Worm (Caenorhabditis elegans) whole organism, L2 larva: Measurements from ENCODE around the gene spig-4.

Source experiments
- C34F6.9 ChIP-seq: fragments of 150-350 bp; optimal IDR thresholded peaks from 2 replicates; lab custom pipeline; 2014; ENCODE audit warnings: missing biosample characterization, missing genetic modification characterization
- F13H6.1 ChIP-seq: sonication (generic microtip); optimal IDR thresholded peaks from 2 replicates; lab custom pipeline; 2016; ENCODE audit warnings: missing genetic modification characterization, missing compliant biosample characterization
- R02D3.7 ChIP-seq: fragments of 150-350 bp; optimal IDR thresholded peaks from 2 replicates; lab custom pipeline; 2014; ENCODE audit warnings: missing biosample characterization, missing genetic modification characterization
- Y55F3AM.14 ChIP-seq: fragments of 200-800 bp; sonication (Bioruptor generic); optimal IDR thresholded peaks from 2 replicates; lab custom pipeline; 2018; ENCODE audit warnings: mild to moderate bottlenecking, missing genetic modification characterization, missing compliant biosample characterization
- ZK546.5 ChIP-seq: sonication (generic microtip); optimal IDR thresholded peaks from 2 replicates; lab custom pipeline; 2017; ENCODE audit warnings: missing biosample characterization, missing genetic modification characterization
- alr-1 ChIP-seq: fragments of 150-350 bp; optimal IDR thresholded peaks from 2 replicates; lab custom pipeline; 2014; ENCODE audit warnings: missing biosample characterization, missing genetic modification characterization
- aly-2 ChIP-seq: fragments of 150-350 bp; optimal IDR thresholded peaks from 2 replicates; lab custom pipeline; 2014; ENCODE audit warnings: missing biosample characterization, missing genetic modification characterization
- ama-1 ChIP-seq: fragments of 150-350 bp; optimal IDR thresholded peaks from 2 replicates; lab custom pipeline; 2018; ENCODE audit warnings: inconsistent platforms
- blmp-1 ChIP-seq: sonication (generic microtip); optimal IDR thresholded peaks from 2 replicates; lab custom pipeline; 2017; ENCODE audit warnings: missing genetic modification characterization, mild to moderate bottlenecking, missing compliant biosample characterization, antibody characterized with exemption, moderate library complexity; ENCODE audit not compliant: insufficient read depth
- ceh-16 ChIP-seq: fragments of 150-350 bp; optimal IDR thresholded peaks from 2 replicates; lab custom pipeline; 2014; ENCODE audit warnings: missing biosample characterization, missing genetic modification characterization
- ceh-82 ChIP-seq: fragments of 150-350 bp; optimal IDR thresholded peaks from 2 replicates; lab custom pipeline; 2014; ENCODE audit warnings: missing biosample characterization, missing genetic modification characterization
- crh-2 ChIP-seq: sonication (generic microtip); optimal IDR thresholded peaks from 2 replicates; lab custom pipeline; 2017; ENCODE audit warnings: missing biosample characterization, missing genetic modification characterization
- dmd-4 ChIP-seq: sonication (generic microtip); optimal IDR thresholded peaks from 2 replicates; lab custom pipeline; 2017; ENCODE audit warnings: missing biosample characterization, missing genetic modification characterization
- egl-27 ChIP-seq: sonication (generic microtip); optimal IDR thresholded peaks from 3 replicates; lab custom pipeline; 2017; ENCODE audit warnings: missing biosample characterization, missing genetic modification reagents, missing genetic modification characterization
- elt-1 ChIP-seq: fragments of 150-350 bp; optimal IDR thresholded peaks from 2 replicates; lab custom pipeline; 2014; ENCODE audit warnings: missing biosample characterization, missing genetic modification characterization
- elt-3 ChIP-seq: sonication (generic microtip); optimal IDR thresholded peaks from 2 replicates; lab custom pipeline; 2017; ENCODE audit warnings: missing biosample characterization, missing genetic modification characterization
- fos-1 ChIP-seq: fragments of 150-350 bp; optimal IDR thresholded peaks from 2 replicates; lab custom pipeline; 2014; ENCODE audit warnings: missing biosample characterization, missing genetic modification characterization
- gmeb-1 ChIP-seq: fragments of 150-350 bp; optimal IDR thresholded peaks from 2 replicates; lab custom pipeline; 2014; ENCODE audit warnings: missing biosample characterization, missing genetic modification characterization
- lin-11 ChIP-seq: fragments of 150-350 bp; sonication (generic microtip); optimal IDR thresholded peaks from 2 replicates; lab custom pipeline; 2014; ENCODE audit warnings: missing biosample characterization, missing genetic modification characterization, inconsistent platforms, mixed read lengths
- lin-13 ChIP-seq: fragments of 150-350 bp; optimal IDR thresholded peaks from 2 replicates; lab custom pipeline; 2014; ENCODE audit warnings: missing biosample characterization, missing genetic modification reagents, missing genetic modification characterization
- lin-39 ChIP-seq: fragments of 150-350 bp; optimal IDR thresholded peaks from 2 replicates; lab custom pipeline; 2014; ENCODE audit warnings: missing biosample characterization, missing genetic modification reagents, missing genetic modification characterization
- lsy-2 ChIP-seq, 2 experiments: fragments of 150-350 bp in 1 of 2; sonication (generic microtip) in 1 of 2; optimal IDR thresholded peaks; 2 replicates each; lab custom pipeline; 2014 to 2017; ENCODE audit warnings: missing biosample characterization in 2 of 2, missing genetic modification characterization in 2 of 2
- mab-5 ChIP-seq: fragments of 150-350 bp; optimal IDR thresholded peaks from 2 replicates; lab custom pipeline; 2014; ENCODE audit warnings: missing biosample characterization, missing genetic modification characterization
- mbf-1 ChIP-seq: sonication (generic microtip); optimal IDR thresholded peaks from 2 replicates; lab custom pipeline; 2017; ENCODE audit warnings: missing biosample characterization, missing genetic modification characterization
- mdl-1 ChIP-seq, 2 experiments: fragments of 150-350 bp in 1 of 2; sonication (generic microtip) in 1 of 2; optimal IDR thresholded peaks; 2 replicates each; lab custom pipeline; 2017; ENCODE audit warnings: missing biosample characterization in 2 of 2, missing genetic modification characterization in 2 of 2
- nhr-10 ChIP-seq: sonication (generic microtip); optimal IDR thresholded peaks from 2 replicates; lab custom pipeline; 2017; ENCODE audit warnings: missing biosample characterization, missing genetic modification characterization
- nhr-11 ChIP-seq: fragments of 150-350 bp; optimal IDR thresholded peaks from 2 replicates; lab custom pipeline; 2014; ENCODE audit warnings: missing biosample characterization, missing genetic modification characterization
- nhr-12 ChIP-seq: fragments of 150-350 bp; optimal IDR thresholded peaks from 2 replicates; lab custom pipeline; 2014; ENCODE audit warnings: missing biosample characterization, missing genetic modification characterization
- nhr-129 ChIP-seq: fragments of 150-350 bp; optimal IDR thresholded peaks from 2 replicates; lab custom pipeline; 2014; ENCODE audit warnings: missing biosample characterization, missing genetic modification characterization
- nhr-21 ChIP-seq: fragments of 150-350 bp; optimal IDR thresholded peaks from 2 replicates; lab custom pipeline; 2014; ENCODE audit warnings: missing biosample characterization, missing genetic modification characterization
- nhr-23 ChIP-seq: fragments of 150-350 bp; optimal IDR thresholded peaks from 2 replicates; lab custom pipeline; 2014; ENCODE audit warnings: missing biosample characterization, missing genetic modification reagents, missing genetic modification characterization
- nhr-237 ChIP-seq: fragments of 150-350 bp; optimal IDR thresholded peaks from 2 replicates; lab custom pipeline; 2014; ENCODE audit warnings: missing biosample characterization, missing genetic modification characterization
- nhr-25 ChIP-seq: fragments of 150-350 bp; sonication (generic microtip); optimal IDR thresholded peaks from 3 replicates; lab custom pipeline; 2014; ENCODE audit warnings: missing biosample characterization, missing genetic modification characterization
- nhr-6 ChIP-seq: fragments of 150-350 bp; optimal IDR thresholded peaks from 2 replicates; lab custom pipeline; 2014; ENCODE audit warnings: missing biosample characterization, missing genetic modification characterization
- nhr-77 ChIP-seq: fragments of 150-350 bp; optimal IDR thresholded peaks from 2 replicates; lab custom pipeline; 2014; ENCODE audit warnings: missing biosample characterization, missing genetic modification characterization
- peb-1 ChIP-seq: fragments of 150-350 bp; optimal IDR thresholded peaks from 2 replicates; lab custom pipeline; 2014; ENCODE audit warnings: missing biosample characterization, missing genetic modification characterization
- sem-4 ChIP-seq: fragments of 150-350 bp; optimal IDR thresholded peaks from 2 replicates; lab custom pipeline; 2014; ENCODE audit warnings: missing biosample characterization, missing genetic modification reagents, missing genetic modification characterization
- skn-1 ChIP-seq: sonication (generic microtip); optimal IDR thresholded peaks from 2 replicates; lab custom pipeline; 2017; ENCODE audit warnings: missing biosample characterization, missing genetic modification characterization
- sma-3 ChIP-seq: sonication (generic microtip); optimal IDR thresholded peaks from 2 replicates; lab custom pipeline; 2016; ENCODE audit warnings: missing genetic modification reagents, missing genetic modification characterization, missing compliant biosample characterization
- sma-9 ChIP-seq, 2 experiments: fragments of 150-350 bp in 1 of 2; sonication (generic microtip) in 1 of 2; optimal IDR thresholded peaks; 2 replicates each; lab custom pipeline; 2014 to 2016; ENCODE audit warnings: missing genetic modification characterization in 2 of 2, mild to moderate bottlenecking in 1 of 2, missing biosample characterization in 1 of 2, missing compliant biosample characterization in 1 of 2, missing genetic modification reagents in 1 of 2, moderate library complexity in 1 of 2
- snpc-4 ChIP-seq: fragments of 150-350 bp; optimal IDR thresholded peaks from 2 replicates; lab custom pipeline; 2014; ENCODE audit warnings: missing biosample characterization, missing genetic modification characterization
- unc-39 ChIP-seq: fragments of 150-350 bp; optimal IDR thresholded peaks from 2 replicates; lab custom pipeline; 2014; ENCODE audit warnings: missing biosample characterization, missing genetic modification characterization
- unc-55 ChIP-seq: fragments of 150-350 bp; sonication (generic microtip); optimal IDR thresholded peaks from 3 replicates; lab custom pipeline; 2014; ENCODE audit warnings: missing biosample characterization, missing genetic modification reagents, missing genetic modification characterization
- unc-62 ChIP-seq: fragments of 150-350 bp; optimal IDR thresholded peaks from 2 replicates; lab custom pipeline; 2014; ENCODE audit warnings: missing biosample characterization, missing genetic modification reagents, missing genetic modification characterization
- zag-1 ChIP-seq: fragments of 150-350 bp; optimal IDR thresholded peaks from 2 replicates; lab custom pipeline; 2014; ENCODE audit warnings: missing biosample characterization, missing genetic modification characterization
- ztf-1 ChIP-seq: fragments of 200-800 bp; sonication (Bioruptor generic); conservative IDR thresholded peaks from 2 replicates; pipeline ENCODE4 v1.3.6; 2022; ENCODE audit warnings: missing genetic modification characterization, missing compliant biosample characterization
- ztf-11 ChIP-seq: sonication (generic microtip); optimal IDR thresholded peaks from 2 replicates; lab custom pipeline; 2017; ENCODE audit warnings: missing biosample characterization, missing genetic modification characterization
- ztf-4 ChIP-seq: fragments of 150-350 bp; optimal IDR thresholded peaks from 2 replicates; lab custom pipeline; 2014; ENCODE audit warnings: missing biosample characterization, missing genetic modification characterization

The spig-4 gene

DNA sequence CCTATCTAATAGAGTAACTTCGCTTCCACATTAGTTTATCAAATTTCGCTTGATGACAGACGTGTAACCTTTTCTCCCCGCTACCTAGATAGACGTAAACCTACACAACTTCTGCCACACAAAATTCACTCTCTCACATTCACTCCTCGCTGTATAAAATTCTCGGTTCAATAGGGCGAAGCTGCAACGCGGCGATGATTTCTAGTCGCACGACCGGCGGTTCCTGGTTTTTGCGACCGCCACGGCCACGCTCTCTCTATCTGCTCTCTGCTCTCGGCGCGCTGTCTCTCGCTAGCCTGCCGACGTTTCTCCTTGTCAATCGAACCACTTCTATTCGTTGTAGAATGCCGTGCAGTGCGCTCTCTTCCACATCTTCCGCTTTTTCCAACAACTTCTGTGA lies 44.3 kb upstream of the spig-4 start (continued):
- TF ChIP-seq C34F6.9 (tag; lab: Kevin White, UChicago) = peak; percentile 90
- TF ChIP-seq peb-1 = no peak
- TF ChIP-seq sma-3 (GFP tag; lab: Kevin White, UChicago) = peak; percentile 72
- TF ChIP-seq nhr-25 = peak; percentile 58
- TF ChIP-seq lin-39 (tag; lab: Kevin White, UChicago) = no peak
- peak in 1 of 2 experiments; percentile 40 for TF ChIP-seq mdl-1 (tag; optimal IDR thresholded peaks at IDR 0.05; lab: Kevin White, UChicago)

DNA sequence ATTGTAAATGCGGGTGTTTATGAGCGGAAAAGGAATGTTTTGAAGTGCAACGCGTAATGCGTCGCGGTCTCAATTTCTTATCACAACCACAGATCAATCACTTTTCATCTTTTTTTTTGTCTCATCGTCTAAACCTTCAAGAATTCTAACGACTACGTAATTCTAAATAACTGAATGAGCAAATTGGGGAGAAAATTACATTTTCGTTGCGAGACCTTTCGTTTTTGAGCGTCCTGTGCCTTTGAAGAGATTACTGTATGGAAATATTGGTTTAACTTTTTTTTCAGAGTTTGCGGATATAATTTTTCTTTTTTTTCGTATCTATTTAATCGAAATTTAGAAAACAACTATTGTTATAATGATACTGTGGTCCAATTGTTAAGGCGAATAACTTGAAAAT lies 43.8 kb upstream of the spig-4 start:
- no peak for TF ChIP-seq nhr-21 (tag; lab: Kevin White, UChicago)
- TF ChIP-seq lin-13 (GFP tag; lab: Kevin White, UChicago) = peak; percentile 11

DNA sequence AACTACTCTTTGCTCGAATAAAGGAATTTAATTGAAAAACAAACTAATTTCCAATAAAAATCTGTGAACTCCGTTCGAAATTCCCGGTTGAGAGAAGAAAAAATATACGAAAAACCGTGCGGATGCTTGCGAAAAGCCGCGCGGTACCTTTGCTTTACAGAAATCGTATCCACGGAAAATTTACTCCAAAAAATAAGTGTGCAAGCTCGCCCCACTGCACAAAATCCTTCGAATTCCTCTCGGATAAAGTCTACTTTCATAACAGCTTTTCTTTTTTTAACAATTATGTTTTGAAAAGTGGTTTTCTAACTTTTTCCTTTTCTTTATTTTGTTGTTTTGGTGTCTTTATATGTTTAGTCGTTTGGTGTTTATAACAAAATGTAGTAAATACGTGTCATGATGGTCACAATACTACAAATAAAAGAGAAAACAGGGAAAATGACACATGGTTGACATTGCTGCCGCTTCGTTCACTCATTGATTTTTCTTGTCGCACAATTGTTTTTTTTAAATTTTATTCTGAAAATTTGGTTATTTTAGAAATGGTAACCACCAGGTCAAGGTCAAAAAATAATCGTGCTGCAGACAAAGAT lies 40.7 kb upstream of the spig-4 start, which contains the start of gene cept-2:
cept-2 (plus strand) TSS at position 533 of the 593 bp plus-strand sequence.
- peak; percentile 76 for TF ChIP-seq fos-1 (tag; lab: Kevin White, UChicago)
- no peak for TF ChIP-seq elt-3 (tag; lab: Kevin White, UChicago)
- TF ChIP-seq ztf-11 (tag; lab: Kevin White, UChicago) = no peak
- TF ChIP-seq nhr-11 (tag; lab: Kevin White, UChicago) = no peak
- no peak for TF ChIP-seq peb-1
- TF ChIP-seq zag-1 = peak; percentile 56
- no peak for TF ChIP-seq nhr-6 (tag; lab: Kevin White, UChicago)
- peak in 1 of 2 experiments; percentile 46 for TF ChIP-seq mdl-1 (tag; optimal IDR thresholded peaks at IDR 0.05; lab: Kevin White, UChicago)
- TF ChIP-seq ztf-1 = no peak
- no peak for TF ChIP-seq nhr-25
- no peak for TF ChIP-seq unc-39 (tag; lab: Kevin White, UChicago)
- TF ChIP-seq R02D3.7 (tag; lab: Kevin White, UChicago) = peak; percentile 30
- TF ChIP-seq ceh-16 = peak; percentile 64
- TF ChIP-seq ztf-4 (tag; lab: Kevin White, UChicago) = peak; percentile 85
- TF ChIP-seq unc-55 (GFP tag; lab: Kevin White, UChicago) = peak; percentile 100
- TF ChIP-seq snpc-4 (tag; lab: Kevin White, UChicago) = peak; percentile 87
- no peak for TF ChIP-seq alr-1 (tag; lab: Kevin White, UChicago)
- peak; percentile 97 for TF ChIP-seq C34F6.9 (tag; lab: Kevin White, UChicago)
- peak; percentile 95 for TF ChIP-seq sem-4
- no peak for TF ChIP-seq elt-1 (tag; lab: Kevin White, UChicago)
- TF ChIP-seq mab-5 (tag; lab: Kevin White, UChicago) = peak; percentile 88
- TF ChIP-seq lsy-2 (tag; optimal IDR thresholded peaks at IDR 0.05; lab: Kevin White, UChicago) = peak; percentile 80 to 96
- peak; percentile 87 for TF ChIP-seq blmp-1 (tag; lab: Kevin White, UChicago)
- peak; percentile 93 for TF ChIP-seq F13H6.1 (tag; lab: Kevin White, UChicago)
- peak; percentile 88 for TF ChIP-seq gmeb-1 (tag; lab: Kevin White, UChicago)
- TF ChIP-seq ama-1 (lab: Kevin White, UChicago) = peak; percentile 53
- TF ChIP-seq egl-27 (tag; lab: Kevin White, UChicago) = peak; percentile 72
- peak; percentile 43 for TF ChIP-seq dmd-4 (tag; lab: Kevin White, UChicago)
- peak; percentile 94 for TF ChIP-seq sma-9 (GFP tag; optimal IDR thresholded peaks at IDR 0.05; lab: Kevin White, UChicago)
- no peak for TF ChIP-seq sma-9 (tag; optimal IDR thresholded peaks at IDR 0.05; lab: Kevin White, UChicago)
- TF ChIP-seq crh-2 = peak; percentile 94
- TF ChIP-seq mbf-1 (tag; lab: Kevin White, UChicago) = no peak
- TF ChIP-seq nhr-12 (tag; lab: Kevin White, UChicago) = no peak
- TF ChIP-seq unc-62 (GFP tag; lab: Kevin White, UChicago) = no peak
- peak; percentile 94 for TF ChIP-seq lin-13 (GFP tag; lab: Kevin White, UChicago)
- TF ChIP-seq lin-11 = peak; percentile 96
- TF ChIP-seq ZK546.5 = peak; percentile 29
- TF ChIP-seq skn-1 (tag; lab: Kevin White, UChicago) = peak; percentile 86
- TF ChIP-seq nhr-77 = peak; percentile 66
- no peak for TF ChIP-seq nhr-23 (tag; lab: Kevin White, UChicago)
- TF ChIP-seq aly-2 (tag; lab: Kevin White, UChicago) = no peak
- no peak for TF ChIP-seq lin-39 (tag; lab: Kevin White, UChicago)
- peak; percentile 12 for TF ChIP-seq Y55F3AM.14 (GFP tag; lab: Kevin White, UChicago)
- TF ChIP-seq ceh-82 = peak; percentile 75
- peak; percentile 95 for TF ChIP-seq nhr-129 (tag; lab: Kevin White, UChicago)
- TF ChIP-seq sma-3 (GFP tag; lab: Kevin White, UChicago) = peak; percentile 95
- TF ChIP-seq nhr-10 (tag; lab: Kevin White, UChicago) = no peak
- TF ChIP-seq nhr-21 (tag; lab: Kevin White, UChicago) = peak; percentile 91
- no peak for TF ChIP-seq nhr-237 (tag; lab: Kevin White, UChicago)
